Fruit fly (Drosophila melanogaster) whole organism, embryonic: ENCODE measurements around the gene Ids.
A peak's percentile ranks its signal among the peaks of the same experiment; 100 is the strongest.

Experiments used
- Atf-2 ChIP-seq: fragments of 200-800 bp; sonication (Bioruptor generic); optimal IDR thresholded peaks from 2 replicates; lab custom pipeline; 2016; ENCODE audit warnings: missing biosample characterization, missing genetic modification characterization
- Atf6 ChIP-seq: fragments of 200-800 bp; sonication (Bioruptor generic); IDR thresholded peaks from 2 replicates; pipeline ENCODE4 v1.3.6; 2022; ENCODE audit warnings: missing biosample characterization, missing genetic modification characterization
- CG10209 ChIP-seq: fragments of 200-800 bp; sonication (Bioruptor generic); optimal IDR thresholded peaks from 3 replicates; lab custom pipeline; 2017; ENCODE audit warnings: missing biosample characterization, mild to moderate bottlenecking, missing genetic modification characterization, missing genetic modification reagents
- CG10565 ChIP-seq: fragments of 200-800 bp; sonication (Bioruptor generic); optimal IDR thresholded peaks from 3 replicates; lab custom pipeline; 2016; ENCODE audit warnings: missing biosample characterization, mild to moderate bottlenecking, missing genetic modification characterization
- CG11695 ChIP-seq: fragments of 200-800 bp; sonication (Bioruptor generic); IDR thresholded peaks from 3 replicates; pipeline ENCODE4 v1.3.6; 2022; ENCODE audit warnings: missing biosample characterization, missing genetic modification characterization
- CG12155 ChIP-seq: fragments of 200-800 bp; sonication (Bioruptor generic); optimal IDR thresholded peaks from 3 replicates; lab custom pipeline; 2016; ENCODE audit warnings: missing biosample characterization, missing genetic modification characterization
- CG13287 ChIP-seq: fragments of 200-800 bp; sonication (Bioruptor generic); IDR thresholded peaks from 2 replicates; pipeline ENCODE4 v1.3.6; 2022; ENCODE audit warnings: missing biosample characterization, missing genetic modification characterization; ENCODE audit not compliant: partially characterized antibody
- CG13424 ChIP-seq: fragments of 200-800 bp; sonication (Bioruptor generic); optimal IDR thresholded peaks from 2 replicates; lab custom pipeline; 2019; ENCODE audit warnings: missing biosample characterization, mild to moderate bottlenecking, missing genetic modification characterization, moderate library complexity
- CG15269 ChIP-seq: fragments of 200-800 bp; sonication (Bioruptor generic); optimal IDR thresholded peaks from 2 replicates; lab custom pipeline; 2018; ENCODE audit warnings: missing biosample characterization, mild to moderate bottlenecking, missing genetic modification characterization, moderate library complexity
- CG16813 ChIP-seq: fragments of 200-800 bp; sonication (Bioruptor generic); IDR thresholded peaks from 3 replicates; pipeline ENCODE4 v1.3.6; 2022; ENCODE audit warnings: missing biosample characterization, missing genetic modification characterization; ENCODE audit not compliant: partially characterized antibody
- CG16863 ChIP-seq: fragments of 200-800 bp; sonication (Bioruptor generic); optimal IDR thresholded peaks from 3 replicates; lab custom pipeline; 2016; ENCODE audit warnings: missing biosample characterization, missing genetic modification characterization
- CG17359 ChIP-seq: fragments of 200-800 bp; sonication (Bioruptor generic); optimal IDR thresholded peaks from 3 replicates; lab custom pipeline; 2018; ENCODE audit warnings: missing biosample characterization, mild to moderate bottlenecking, missing genetic modification characterization, moderate library complexity
- CG17385 ChIP-seq: fragments of 200-800 bp; sonication (Bioruptor generic); optimal IDR thresholded peaks from 3 replicates; lab custom pipeline; 2018; ENCODE audit warnings: missing biosample characterization, mild to moderate bottlenecking, missing genetic modification characterization
- CG17829 ChIP-seq: fragments of 200-800 bp; optimal IDR thresholded peaks from 2 replicates; lab custom pipeline; 2019; ENCODE audit warnings: missing biosample characterization, mild to moderate bottlenecking, missing genetic modification characterization, moderate library complexity
- CG1792 ChIP-seq: fragments of 200-800 bp; sonication (Bioruptor generic); optimal IDR thresholded peaks from 2 replicates; lab custom pipeline; 2016; ENCODE audit warnings: missing biosample characterization, missing genetic modification characterization
- CG18262 ChIP-seq: fragments of 200-800 bp; optimal IDR thresholded peaks from 3 replicates; lab custom pipeline; 2019; ENCODE audit warnings: missing biosample characterization, mild to moderate bottlenecking, missing genetic modification characterization, moderate library complexity
- CG2202 ChIP-seq: fragments of 200-800 bp; sonication (Bioruptor generic); optimal IDR thresholded peaks from 2 replicates; lab custom pipeline; 2018; ENCODE audit warnings: missing biosample characterization, mild to moderate bottlenecking, missing genetic modification characterization
- CG3281 ChIP-seq: fragments of 200-800 bp; sonication (Bioruptor generic); optimal IDR thresholded peaks from 3 replicates; lab custom pipeline; 2017; ENCODE audit warnings: missing biosample characterization, mild to moderate bottlenecking, missing genetic modification characterization
- CG6654 ChIP-seq: fragments of 200-800 bp; sonication (Bioruptor generic); optimal IDR thresholded peaks from 2 replicates; lab custom pipeline; 2017; ENCODE audit warnings: missing biosample characterization, mild to moderate bottlenecking, missing genetic modification characterization
- CG7839 ChIP-seq: fragments of 200-800 bp; sonication (Bioruptor generic); optimal IDR thresholded peaks from 3 replicates; lab custom pipeline; 2018; ENCODE audit warnings: missing biosample characterization, mild to moderate bottlenecking, missing genetic modification characterization, moderate library complexity
- CHES-1-like ChIP-seq: fragments of 200-800 bp; sonication (Bioruptor generic); optimal IDR thresholded peaks from 2 replicates; lab custom pipeline; 2016; ENCODE audit warnings: missing biosample characterization, missing genetic modification characterization
- Dbx ChIP-seq: fragments of 200-800 bp; sonication (Bioruptor generic); IDR thresholded peaks from 3 replicates; pipeline ENCODE4 v1.3.6; 2022; ENCODE audit warnings: missing biosample characterization, missing genetic modification characterization
- Deaf1 ChIP-seq: fragments of 200-800 bp; optimal IDR thresholded peaks from 3 replicates; lab custom pipeline; 2019; ENCODE audit warnings: missing biosample characterization, mild to moderate bottlenecking, missing genetic modification characterization, moderate library complexity
- Dll ChIP-seq: fragments of 200-800 bp; sonication (Bioruptor generic); IDR thresholded peaks from 4 replicates; pipeline ENCODE4 v1.3.6; 2022; ENCODE audit warnings: missing biosample characterization, missing genetic modification characterization; ENCODE audit not compliant: partially characterized antibody
- Ets65A ChIP-seq: fragments of 200-800 bp; sonication (Bioruptor generic); peaks from one replicate; lab custom pipeline; 2016; ENCODE audit warnings: missing biosample characterization, missing genetic modification characterization
- HLH54F ChIP-seq: fragments of 200-800 bp; sonication (Bioruptor generic); optimal IDR thresholded peaks from 3 replicates; lab custom pipeline; 2016; ENCODE audit warnings: missing biosample characterization, missing genetic modification characterization
- Med ChIP-seq: fragments of 200-800 bp; sonication (Bioruptor generic); peaks from one replicate; lab custom pipeline; 2016; ENCODE audit warnings: missing biosample characterization, missing genetic modification characterization, mild to moderate bottlenecking, inconsistent platforms, moderate library complexity
- Nf-YC ChIP-seq: fragments of 200-800 bp; optimal IDR thresholded peaks from 3 replicates; lab custom pipeline; 2019; ENCODE audit warnings: missing biosample characterization, mild to moderate bottlenecking, missing genetic modification characterization, moderate library complexity
- Oaz ChIP-seq: fragments of 200-800 bp; sonication (Bioruptor generic); IDR thresholded peaks from 2 replicates; pipeline ENCODE4 v1.3.6; 2022; ENCODE audit warnings: missing biosample characterization, missing genetic modification characterization
- Oli ChIP-seq: fragments of 200-800 bp; sonication (Bioruptor generic); optimal IDR thresholded peaks from 2 replicates; lab custom pipeline; 2018; ENCODE audit warnings: missing biosample characterization, mild to moderate bottlenecking, missing genetic modification characterization, moderate library complexity
- Ravus ChIP-seq: fragments of 200-800 bp; sonication (Bioruptor generic); IDR thresholded peaks from 2 replicates; pipeline ENCODE4 v1.3.6; 2022; ENCODE audit warnings: missing biosample characterization, missing genetic modification characterization
- Scr ChIP-seq: fragments of 200-800 bp; sonication (Bioruptor generic); IDR thresholded peaks from 2 replicates; pipeline ENCODE4 v1.3.6; 2022; ENCODE audit warnings: missing biosample characterization, missing genetic modification characterization; ENCODE audit not compliant: partially characterized antibody
- Sox102F ChIP-seq: fragments of 200-800 bp; sonication (Bioruptor generic); optimal IDR thresholded peaks from 2 replicates; lab custom pipeline; 2018; ENCODE audit warnings: missing biosample characterization, mild to moderate bottlenecking, missing genetic modification characterization, moderate library complexity
- amos ChIP-seq: fragments of 200-800 bp; sonication (Bioruptor generic); IDR thresholded peaks from 2 replicates; pipeline ENCODE4 v1.3.6; 2022; ENCODE audit warnings: missing biosample characterization, missing genetic modification characterization; ENCODE audit not compliant: partially characterized antibody
- disco-r ChIP-seq: fragments of 200-800 bp; sonication (Bioruptor generic); optimal IDR thresholded peaks from 2 replicates; lab custom pipeline; 2016; ENCODE audit warnings: missing biosample characterization, missing genetic modification characterization
- dmrt11E ChIP-seq: fragments of 200-800 bp; sonication (Bioruptor generic); optimal IDR thresholded peaks from 3 replicates; lab custom pipeline; 2018; ENCODE audit warnings: missing biosample characterization, mild to moderate bottlenecking, missing genetic modification characterization, moderate library complexity
- dmrt99B ChIP-seq: fragments of 200-800 bp; sonication (Bioruptor generic); optimal IDR thresholded peaks from 2 replicates; lab custom pipeline; 2018; ENCODE audit warnings: missing biosample characterization, mild to moderate bottlenecking, missing genetic modification characterization, moderate library complexity
- dysf ChIP-seq: fragments of 200-800 bp; sonication (Bioruptor generic); IDR thresholded peaks from 3 replicates; pipeline ENCODE4 v1.3.6; 2022; ENCODE audit warnings: missing biosample characterization, missing genetic modification characterization
- en ChIP-seq: fragments of 200-800 bp; sonication (Bioruptor generic); optimal IDR thresholded peaks from 2 replicates; lab custom pipeline; 2016; ENCODE audit warnings: missing biosample characterization, missing genetic modification characterization
- esg ChIP-seq: fragments of 200-800 bp; sonication (Bioruptor generic); conservative IDR thresholded peaks from 2 replicates; pipeline ENCODE4 v1.3.6; 2022; ENCODE audit warnings: missing biosample characterization, missing genetic modification characterization
- eve ChIP-seq, 2 experiments: fragments of >200 bp; optimal IDR thresholded peaks; 2 replicates each; lab custom pipeline; 2017; ENCODE audit warnings: missing biosample characterization in 2 of 2, missing genetic modification characterization in 2 of 2
- her ChIP-seq: fragments of 200-800 bp; sonication (Bioruptor generic); optimal IDR thresholded peaks from 2 replicates; lab custom pipeline; 2016; ENCODE audit warnings: missing biosample characterization, missing genetic modification characterization
- nerfin-2 ChIP-seq: fragments of 200-800 bp; sonication (Bioruptor generic); IDR thresholded peaks from 2 replicates; pipeline ENCODE4 v1.3.6; 2022; ENCODE audit warnings: missing biosample characterization, missing genetic modification characterization; ENCODE audit not compliant: partially characterized antibody
- p53 ChIP-seq: fragments of 200-800 bp; sonication (Bioruptor generic); optimal IDR thresholded peaks from 2 replicates; lab custom pipeline; 2016; ENCODE audit warnings: missing biosample characterization, missing genetic modification characterization
- ro ChIP-seq: fragments of 200-800 bp; sonication (Bioruptor generic); IDR thresholded peaks from 2 replicates; pipeline ENCODE4 v1.3.6; 2022; ENCODE audit warnings: missing biosample characterization, missing genetic modification characterization
- row ChIP-seq: fragments of 200-800 bp; sonication (Bioruptor generic); IDR thresholded peaks from 3 replicates; pipeline ENCODE4 v1.3.6; 2022; ENCODE audit warnings: missing biosample characterization, missing genetic modification characterization
- slbo ChIP-seq: fragments of 200-800 bp; sonication (Bioruptor generic); IDR thresholded peaks from 2 replicates; pipeline ENCODE4 v1.3.6; 2022; ENCODE audit warnings: missing biosample characterization, missing genetic modification characterization
- so ChIP-seq: fragments of 200-800 bp; sonication (Bioruptor generic); IDR thresholded peaks from 3 replicates; pipeline ENCODE4 v1.3.6; 2022; ENCODE audit warnings: missing biosample characterization, missing genetic modification characterization
- sug ChIP-seq: fragments of 200-800 bp; optimal IDR thresholded peaks from 2 replicates; lab custom pipeline; 2019; ENCODE audit warnings: missing biosample characterization, mild to moderate bottlenecking, missing genetic modification characterization, moderate library complexity
- unc-4 ChIP-seq: fragments of 200-800 bp; sonication (Bioruptor generic); IDR thresholded peaks from 2 replicates; pipeline ENCODE4 v1.3.6; 2022; ENCODE audit warnings: missing biosample characterization, missing genetic modification characterization; ENCODE audit not compliant: partially characterized antibody

Ids gene

dm6 chr3L:3411699-3412098, 33.6 kb downstream of the Ids start (continued):
- TF ChIP-seq Dbx = no peak
- TF ChIP-seq CG17359 (tag; lab: Kevin White, UChicago) = peak; percentile 0
- no peak for TF ChIP-seq Ravus (GFP tag; lab: Robert Waterston, UW)
- no peak for TF ChIP-seq CG10565 (GFP tag; lab: Kevin White, UChicago)
- peak; percentile 19 for TF ChIP-seq Oli (tag; lab: Kevin White, UChicago)
- TF ChIP-seq row (GFP tag; lab: Robert Waterston, UW) = peak; percentile 77
- peak; percentile 67 for TF ChIP-seq Dll (GFP tag; lab: Robert Waterston, UW)
- peak; percentile 22 for TF ChIP-seq sug
- no peak for TF ChIP-seq nerfin-2 (GFP tag; lab: Robert Waterston, UW)
- TF ChIP-seq CG16863 (GFP tag; lab: Kevin White, UChicago) = peak; percentile 15
- TF ChIP-seq Deaf1 = no peak
- TF ChIP-seq Oaz (GFP tag; lab: Robert Waterston, UW) = no peak
- peak; percentile 22 for TF ChIP-seq CG17829 (tag; lab: Kevin White, UChicago)
- peak; percentile 65 for TF ChIP-seq Scr (GFP tag; lab: Robert Waterston, UW)
- TF ChIP-seq dysf (GFP tag; lab: Robert Waterston, UW) = peak; percentile 58; the same call in 2 of the 3 replicates
- peak; percentile 57 for TF ChIP-seq CG13424
- TF ChIP-seq dmrt99B (tag; lab: Kevin White, UChicago) = peak; percentile 35
- 0 out of 3 replicates have a peak, but pooled peaks have one; percentile 8 for TF ChIP-seq so (GFP tag; lab: Robert Waterston, UW)
- peak; percentile 30 for TF ChIP-seq CG7839 (tag; lab: Kevin White, UChicago)
- TF ChIP-seq p53 (GFP tag; lab: Kevin White, UChicago) = no peak
- TF ChIP-seq Med (GFP tag; lab: Kevin White, UChicago) = peak; percentile 44
- 0 out of 3 replicates have a peak, but pooled peaks have one; percentile 25 for TF ChIP-seq CG11695
- TF ChIP-seq CG18262 (tag; lab: Kevin White, UChicago) = peak; percentile 10
- peak; percentile 35 for TF ChIP-seq CG15269 (tag; lab: Kevin White, UChicago)
- peak; percentile 70 for TF ChIP-seq CG13287 (GFP tag; lab: Robert Waterston, UW)
- TF ChIP-seq slbo (GFP tag; lab: Robert Waterston, UW) = peak; percentile 51
- peak; percentile 70; the same call in 1 of the 2 replicates for TF ChIP-seq Atf6 (GFP tag; lab: Robert Waterston, UW)
- peak; percentile 44 for TF ChIP-seq her (GFP tag; lab: Kevin White, UChicago)
- peak; percentile 5 for TF ChIP-seq CG17385 (GFP tag; lab: Kevin White, UChicago)
- TF ChIP-seq eve (GFP tag; optimal IDR thresholded peaks at IDR 0.05; lab: Kevin White, UChicago) = peak in 1 of 2 experiments; percentile 62
- 0 out of 2 replicates have a peak, but pooled peaks have one; percentile 30 for TF ChIP-seq esg (GFP tag; lab: Robert Waterston, UW)
- no peak for TF ChIP-seq ro
- TF ChIP-seq HLH54F (GFP tag; lab: Kevin White, UChicago) = no peak
- TF ChIP-seq amos = peak; percentile 26; the same call in 1 of the 2 replicates
- no peak for TF ChIP-seq disco-r (GFP tag; lab: Kevin White, UChicago)
- no peak for TF ChIP-seq Atf-2 (GFP tag; lab: Kevin White, UChicago)
- TF ChIP-seq CG16813 (GFP tag; lab: Robert Waterston, UW) = peak; percentile 14; the same call in 1 of the 3 replicates
- peak; percentile 41 for TF ChIP-seq Sox102F (GFP tag; lab: Kevin White, UChicago)
- TF ChIP-seq unc-4 (GFP tag; lab: Robert Waterston, UW) = peak; percentile 57
- peak; percentile 16 for TF ChIP-seq Nf-YC (tag; lab: Kevin White, UChicago)
- TF ChIP-seq CG3281 = peak; percentile 61
- no peak for TF ChIP-seq dmrt11E (tag; lab: Kevin White, UChicago)
- TF ChIP-seq CG10209 (GFP tag; lab: Kevin White, UChicago) = peak; percentile 27
- TF ChIP-seq CG2202 (tag; lab: Kevin White, UChicago) = no peak
- TF ChIP-seq en = no peak
- peak; percentile 13 for TF ChIP-seq CG1792 (GFP tag; lab: Kevin White, UChicago)
- TF ChIP-seq CG6654 = no peak
- TF ChIP-seq CHES-1-like = peak; percentile 36
- TF ChIP-seq CG12155 (GFP tag; lab: Kevin White, UChicago) = peak; percentile 8
- TF ChIP-seq Ets65A (GFP tag; lab: Kevin White, UChicago) = peak; percentile 5
